Fruit fly (Drosophila melanogaster) whole organism, embryonic: ENCODE measurements around the gene CG17032.

Source experiments
- CG11398 ChIP-seq: fragments of 200-800 bp; sonication (Bioruptor generic); optimal IDR thresholded peaks from 2 replicates; lab custom pipeline; 2016; ENCODE audit warnings: missing biosample characterization, missing genetic modification characterization
- CG16815 ChIP-seq: fragments of 200-800 bp; sonication (Bioruptor generic); optimal IDR thresholded peaks from 3 replicates; lab custom pipeline; 2017; ENCODE audit warnings: missing biosample characterization, mild to moderate bottlenecking, missing genetic modification characterization
- CG2889 ChIP-seq: fragments of 200-800 bp; sonication (Bioruptor generic); IDR thresholded peaks from 3 replicates; pipeline ENCODE4 v1.3.6; 2022; ENCODE audit warnings: missing biosample characterization, missing genetic modification characterization
- CG4707 ChIP-seq: fragments of 200-800 bp; sonication (Bioruptor generic); optimal IDR thresholded peaks from 2 replicates; lab custom pipeline; 2018; ENCODE audit warnings: missing biosample characterization, mild to moderate bottlenecking, missing genetic modification characterization, moderate library complexity
- vfl ChIP-seq: fragments of 200-800 bp; sonication (Bioruptor generic); optimal IDR thresholded peaks from 2 replicates; lab custom pipeline; 2016; ENCODE audit warnings: missing biosample characterization, missing genetic modification characterization

dm6 chr3L:15999358-16000005 lies 40.8 kb downstream of the CG17032 start:
- TF ChIP-seq CG11398 (GFP tag; lab: Kevin White, UChicago) (no peak), vfl (GFP tag; lab: Kevin White, UChicago) (no peak), CG4707 (GFP tag; lab: Kevin White, UChicago) (no peak), CG2889 (0 out of 3 replicates have a peak, but pooled peaks have one; percentile 35), CG16815 (GFP tag; lab: Kevin White, UChicago) (no peak)
